Worm (Caenorhabditis elegans): ENCODE measurements around the gene lea-1.

lea-1 gene

DNA sequence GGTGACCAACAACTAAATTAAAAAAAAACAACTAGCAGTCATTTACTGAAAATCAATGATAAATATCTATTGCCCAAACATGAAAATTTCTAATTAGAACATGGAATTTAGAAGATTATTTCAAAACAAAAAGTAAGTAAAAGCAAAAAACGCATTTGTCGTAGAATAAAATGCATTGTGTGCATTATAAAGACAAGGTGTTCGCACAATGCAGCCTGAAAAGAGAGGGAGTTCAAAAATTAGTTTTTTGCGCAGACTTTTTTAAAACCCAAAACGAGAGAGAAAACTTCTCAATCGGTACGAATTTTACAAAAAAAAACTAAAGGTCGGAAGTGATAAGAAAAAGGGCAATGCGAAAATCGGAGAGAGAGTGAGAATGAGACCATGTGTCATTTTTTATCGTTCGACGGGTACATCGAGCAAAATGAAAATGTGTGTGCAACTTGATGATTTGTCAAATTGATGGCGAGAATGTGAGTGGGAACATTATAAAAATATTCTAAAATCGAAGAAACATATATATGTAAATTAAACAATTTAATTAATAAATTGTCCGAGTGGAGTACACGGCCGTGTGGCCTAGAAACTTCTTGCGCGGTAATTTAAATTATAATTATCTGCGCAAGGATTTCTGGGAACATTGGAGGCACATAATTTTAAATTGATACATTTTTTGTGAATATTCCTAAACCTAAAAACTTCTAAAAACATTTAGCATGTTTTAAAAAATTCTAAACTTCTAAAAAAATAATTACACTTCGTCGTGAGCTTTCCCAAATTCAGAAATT is 19.9 kb downstream of the lea-1 start (continued):
- TF ChIP-seq egl-43 (GFP tag; IDR thresholded peaks at IDR 0.05) (no peak), vab-7 (GFP tag; IDR thresholded peaks at IDR 0.05) (no peak), Y48G9A.11 (GFP tag; IDR thresholded peaks at IDR 0.05) (no peak), lir-3 (tag; optimal IDR thresholded peaks at IDR 0.05) (no peak), spr-3 (GFP tag; optimal IDR thresholded peaks at IDR 0.05) (no peak), ceh-32 (tag; optimal IDR thresholded peaks at IDR 0.05; ENCODE audit: poor library complexity) (no peak), jun-1 (tag; optimal IDR thresholded peaks at IDR 0.05) (no peak), duxl-1 (tag; optimal IDR thresholded peaks at IDR 0.05; ENCODE audit: poor library complexity) (no peak), ceh-44 (GFP tag; IDR thresholded peaks at IDR 0.05) (no peak)

ce11 chrV:10035586-10035985 is 23.9 kb downstream of the lea-1 start:
- no peak for TF ChIP-seq lin-38 (GFP tag; IDR thresholded peaks at IDR 0.05)
- TF ChIP-seq lir-3 (tag; optimal IDR thresholded peaks at IDR 0.05) = no peak
- no peak for TF ChIP-seq php-3 (GFP tag; IDR thresholded peaks at IDR 0.05)
- TF ChIP-seq rbr-2 (tag; optimal IDR thresholded peaks at IDR 0.05) = peak; percentile 5
- TF ChIP-seq ceh-28 (tag; optimal IDR thresholded peaks at IDR 0.05) = no peak
- TF ChIP-seq ceh-44 (GFP tag; IDR thresholded peaks at IDR 0.05) = no peak
- no peak for TF ChIP-seq nhr-111 (GFP tag; optimal IDR thresholded peaks at IDR 0.05)
- TF ChIP-seq zag-1 (tag; optimal IDR thresholded peaks at IDR 0.05) = no peak
- no peak for TF ChIP-seq fos-1 (tag; optimal IDR thresholded peaks at IDR 0.05)

- TF ChIP-seq Y48G9A.11 (GFP tag; IDR thresholded peaks at IDR 0.05) (no peak), snpc-1.2 (GFP tag; IDR thresholded peaks at IDR 0.05) (no peak), unc-39 (tag; optimal IDR thresholded peaks at IDR 0.05) (no peak), ama-1 (optimal IDR thresholded peaks at IDR 0.05) (no peak), nhr-77 (tag; optimal IDR thresholded peaks at IDR 0.05) (no peak), hlh-30 (tag; optimal IDR thresholded peaks at IDR 0.05; ENCODE audit: insufficient read depth) (peak; percentile 82), zip-2 (tag; optimal IDR thresholded peaks at IDR 0.05) (no peak), lin-38 (GFP tag; IDR thresholded peaks at IDR 0.05) (no peak), egl-27 (tag; optimal IDR thresholded peaks at IDR 0.05) (no peak), mep-1 (tag; optimal IDR thresholded peaks at IDR 0.05) (peak; percentile 64), Y5F2A.4 (GFP tag; optimal IDR thresholded peaks at IDR 0.05) (no peak), pqm-1 (tag; optimal IDR thresholded peaks at IDR 0.05) (no peak), spr-3 (GFP tag; optimal IDR thresholded peaks at IDR 0.05) (no peak), nhr-76 (tag; optimal IDR thresholded peaks at IDR 0.05) (no peak), lin-39 (tag; optimal IDR thresholded peaks at IDR 0.05) (no peak), ceh-82 (tag; optimal IDR thresholded peaks at IDR 0.05) (no peak), ceh-20 (GFP tag; IDR thresholded peaks at IDR 0.05) (0 out of 2 replicates have a peak, but pooled peaks have one; percentile 27), T20F7.1 (GFP tag; optimal IDR thresholded peaks at IDR 0.05) (no peak), ceh-32 (tag; optimal IDR thresholded peaks at IDR 0.05; ENCODE audit: poor library complexity) (no peak), tra-1 (GFP tag; IDR thresholded peaks at IDR 0.05) (0 out of 2 replicates have a peak, but pooled peaks have one; percentile 45), nhr-6 (tag; optimal IDR thresholded peaks at IDR 0.05) (peak; percentile 72), spr-1 (tag; optimal IDR thresholded peaks at IDR 0.05) (no peak), zfp-2 (tag; optimal IDR thresholded peaks at IDR 0.05) (no peak), saeg-2 (GFP tag; IDR thresholded peaks at IDR 0.05) (0 out of 2 replicates have a peak, but pooled peaks have one; percentile 53), daf-8 (GFP tag; IDR thresholded peaks at IDR 0.05) (no peak), mdt-29 (GFP tag; IDR thresholded peaks at IDR 0.05) (no peak), zag-1 (tag; optimal IDR thresholded peaks at IDR 0.05) (no peak), ceh-28 (tag; optimal IDR thresholded peaks at IDR 0.05) (no peak), unc-62 (GFP tag; optimal IDR thresholded peaks at IDR 0.05 in 1 of 2) (no peak), unc-62 (tag; optimal IDR thresholded peaks at IDR 0.05) (no peak), hif-1 (tag; optimal IDR thresholded peaks at IDR 0.05) (no peak), ZK337.2 (GFP tag; IDR thresholded peaks at IDR 0.05) (no peak), rbr-2 (tag; optimal IDR thresholded peaks at IDR 0.05) (peak; percentile 26), nhr-41 (GFP tag; IDR thresholded peaks at IDR 0.05) (no peak), tag-97 (GFP tag; IDR thresholded peaks at IDR 0.05) (no peak), snpc-4 (tag; optimal IDR thresholded peaks at IDR 0.05) (no peak), lir-3 (tag; optimal IDR thresholded peaks at IDR 0.05) (no peak), ceh-44 (GFP tag; IDR thresholded peaks at IDR 0.05) (no peak), ces-1 (GFP tag; optimal IDR thresholded peaks at IDR 0.05) (no peak)
Measured at ce11 chrV:10036275-10036674, 24.6 kb downstream of the lea-1 start, which contains the start of gene T06E8.2. Gene T06E8.2, minus strand, starts transcription at chrV:10036413.

Measured in whole organism, L4 larva.